6 fruit fly cellular contexts compared by ENCODE assay signal in the genomic region with DNA sequence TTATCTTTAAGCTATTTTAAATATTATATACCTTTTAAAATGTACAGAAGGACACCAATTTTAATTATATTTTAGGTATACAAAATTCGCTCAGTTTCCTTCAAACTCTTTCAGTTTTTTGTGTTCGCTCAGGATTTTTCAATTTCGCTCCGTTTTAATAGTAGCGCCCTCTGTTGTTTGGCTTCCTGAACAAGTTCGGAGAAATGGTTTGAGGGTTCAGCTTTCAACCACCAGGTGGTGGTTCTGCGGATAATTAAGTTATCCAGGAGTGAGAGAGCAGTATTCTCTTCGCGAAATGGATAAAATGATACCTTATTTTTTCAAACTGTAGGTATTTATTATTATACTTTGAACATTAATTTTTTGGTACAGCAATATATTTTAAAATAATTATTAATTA.
TF ChIP-seq lines count a peak whose summit lies in the region.

No protein-coding gene starts in this region.

- peak; percentile 89 to 96 for TF ChIP-seq CTCF in S2 (optimal IDR thresholded peaks at IDR 0.05; lab: Kevin White, UChicago)
- peak; percentile 94 for TF ChIP-seq CTCF in whole organism, embryonic (GFP tag; optimal IDR thresholded peaks at IDR 0.05; lab: Kevin White, UChicago)

TF ChIP-seq in Kc167, 6 proteins besides CTCF, POLR2A, EP300 and RAD21:
- TF ChIP-seq h (optimal IDR thresholded peaks at IDR 0.05; lab: Kevin White, UChicago) = peak; percentile 94
- no peak for TF ChIP-seq insv (optimal IDR thresholded peaks at IDR 0.05; lab: Kevin White, UChicago)
TF ChIP-seq in Kc167: peak in this region for 1.

TF ChIP-seq in whole organism, embryonic, 481 proteins besides CTCF, POLR2A, EP300 and RAD21 (continues in another document):
- peak; percentile 70 for TF ChIP-seq CG9727 (GFP tag; optimal IDR thresholded peaks at IDR 0.05; lab: Kevin White, UChicago)
- TF ChIP-seq CG6654 (GFP tag; optimal IDR thresholded peaks at IDR 0.05; lab: Kevin White, UChicago) = peak; percentile 71
- TF ChIP-seq dan (GFP tag; IDR thresholded peaks at IDR 0.05; lab: Robert Waterston, UW) = no peak
- TF ChIP-seq CG6689 (GFP tag; IDR thresholded peaks at IDR 0.05; lab: Robert Waterston, UW) = peak; percentile 40; the same call in 1 of the 2 replicates
- no peak for TF ChIP-seq stc (GFP tag; IDR thresholded peaks at IDR 0.05; lab: Robert Waterston, UW)
- TF ChIP-seq Med (GFP tag; lab: Kevin White, UChicago) = no peak
- TF ChIP-seq CG7963 (GFP tag; IDR thresholded peaks at IDR 0.05; lab: Robert Waterston, UW; ENCODE audit: partially characterized antibody) = no peak
- TF ChIP-seq pnt (GFP tag; optimal IDR thresholded peaks at IDR 0.05; lab: Kevin White, UChicago) = peak; percentile 8
- no peak for TF ChIP-seq CG12659 (GFP tag; optimal IDR thresholded peaks at IDR 0.05; lab: Kevin White, UChicago)
- no peak for TF ChIP-seq CG11398 (GFP tag; optimal IDR thresholded peaks at IDR 0.05; lab: Kevin White, UChicago)
- TF ChIP-seq lmd (GFP tag; IDR thresholded peaks at IDR 0.05; lab: Robert Waterston, UW) = peak; percentile 15; the same call in 1 of the 2 replicates
- TF ChIP-seq CoRest (tag; optimal IDR thresholded peaks at IDR 0.05; lab: Kevin White, UChicago) = peak; percentile 65
- TF ChIP-seq chif (GFP tag; optimal IDR thresholded peaks at IDR 0.05; lab: Kevin White, UChicago) = peak in 1 of 2 experiments; percentile 75
- TF ChIP-seq CG13296 (GFP tag; optimal IDR thresholded peaks at IDR 0.05; lab: Kevin White, UChicago) = no peak
- TF ChIP-seq CG3838 (GFP tag; optimal IDR thresholded peaks at IDR 0.05; lab: Kevin White, UChicago) = no peak
- peak; percentile 81 for TF ChIP-seq CG15696 (tag; optimal IDR thresholded peaks at IDR 0.05; lab: Kevin White, UChicago)
- TF ChIP-seq ERR (GFP tag; optimal IDR thresholded peaks at IDR 0.05; lab: Kevin White, UChicago) = no peak
- no peak for TF ChIP-seq pita (GFP tag; optimal IDR thresholded peaks at IDR 0.05; lab: Kevin White, UChicago)
- peak; percentile 39 for TF ChIP-seq jing (GFP tag; optimal IDR thresholded peaks at IDR 0.05; lab: Kevin White, UChicago)
- peak; percentile 18; the same call in 1 of the 2 replicates for TF ChIP-seq H2.0 (GFP tag; IDR thresholded peaks at IDR 0.05; lab: Robert Waterston, UW)

TF ChIP-seq in whole organism, prepupa, 60 proteins besides CTCF, POLR2A, EP300 and RAD21 (continues in another document):
- TF ChIP-seq CG6163 (GFP tag; IDR thresholded peaks at IDR 0.05; lab: Robert Waterston, UW) = peak; percentile 65
- TF ChIP-seq Sox102F (GFP tag; optimal IDR thresholded peaks at IDR 0.05; lab: Kevin White, UChicago) = peak; percentile 37
- peak; percentile 14 to 53 for TF ChIP-seq ss (GFP tag; optimal IDR thresholded peaks at IDR 0.05; lab: Kevin White, UChicago)
- TF ChIP-seq CG6808 (GFP tag; optimal IDR thresholded peaks at IDR 0.05; lab: Kevin White, UChicago) = peak; percentile 38
- TF ChIP-seq Hr39 (GFP tag; optimal IDR thresholded peaks at IDR 0.05; lab: Kevin White, UChicago) = peak; percentile 37
- TF ChIP-seq Sox15 (GFP tag; optimal IDR thresholded peaks at IDR 0.05; lab: Kevin White, UChicago) = no peak
- TF ChIP-seq Hr38 (GFP tag; optimal IDR thresholded peaks at IDR 0.05; lab: Kevin White, UChicago) = no peak
- no peak for TF ChIP-seq Blimp-1 (GFP tag; optimal IDR thresholded peaks at IDR 0.05; lab: Kevin White, UChicago)
- TF ChIP-seq OdsH (GFP tag; optimal IDR thresholded peaks at IDR 0.05; lab: Kevin White, UChicago) = peak; percentile 75
- TF ChIP-seq Hr4 (GFP tag; optimal IDR thresholded peaks at IDR 0.05; lab: Kevin White, UChicago) = peak; percentile 60
- TF ChIP-seq CG8632 (GFP tag; optimal IDR thresholded peaks at IDR 0.05; lab: Kevin White, UChicago) = peak; percentile 13
- TF ChIP-seq esn (GFP tag; optimal IDR thresholded peaks at IDR 0.05; lab: Kevin White, UChicago) = no peak
- TF ChIP-seq fd85E (GFP tag; optimal IDR thresholded peaks at IDR 0.05; lab: Kevin White, UChicago) = peak; percentile 11
- TF ChIP-seq Eip93F (GFP tag; optimal IDR thresholded peaks at IDR 0.05; lab: Kevin White, UChicago) = no peak
- TF ChIP-seq Lpt (GFP tag; optimal IDR thresholded peaks at IDR 0.05; lab: Kevin White, UChicago) = peak; percentile 8
- TF ChIP-seq CG34406 (GFP tag; optimal IDR thresholded peaks at IDR 0.05; lab: Kevin White, UChicago) = peak; percentile 24
- peak; percentile 47 for TF ChIP-seq lz (GFP tag; optimal IDR thresholded peaks at IDR 0.05; lab: Kevin White, UChicago)
- TF ChIP-seq acj6 (GFP tag; optimal IDR thresholded peaks at IDR 0.05; lab: Kevin White, UChicago) = peak; percentile 62
- peak; percentile 32 for TF ChIP-seq spab (GFP tag; optimal IDR thresholded peaks at IDR 0.05; lab: Kevin White, UChicago)
- peak; percentile 50 for TF ChIP-seq svp (GFP tag; lab: Kevin White, UChicago)
- TF ChIP-seq Ets21C (GFP tag; optimal IDR thresholded peaks at IDR 0.05; lab: Kevin White, UChicago) = no peak
- TF ChIP-seq CG3032 (tag; optimal IDR thresholded peaks at IDR 0.05; lab: Kevin White, UChicago) = no peak

TF ChIP-seq in whole organism, pupa, 21 proteins besides CTCF, POLR2A, EP300 and RAD21:
- TF ChIP-seq CG8301 (tag; optimal IDR thresholded peaks at IDR 0.05; lab: Kevin White, UChicago) (peak; percentile 55), CG13204 (GFP tag; optimal IDR thresholded peaks at IDR 0.05; lab: Kevin White, UChicago) (peak; percentile 11), Pif1B (GFP tag; optimal IDR thresholded peaks at IDR 0.05; lab: Kevin White, UChicago) (peak; percentile 45), CG10348 (GFP tag; IDR thresholded peaks at IDR 0.05; lab: Robert Waterston, UW) (no peak), D1 (tag; optimal IDR thresholded peaks at IDR 0.05; lab: Kevin White, UChicago) (peak; percentile 4), CG14655 (GFP tag; optimal IDR thresholded peaks at IDR 0.05; lab: Kevin White, UChicago) (peak; percentile 76), CG17806 (tag; optimal IDR thresholded peaks at IDR 0.05; lab: Kevin White, UChicago) (no peak), CG34367 (tag; optimal IDR thresholded peaks at IDR 0.05; lab: Kevin White, UChicago) (peak; percentile 53), Snoo (tag; optimal IDR thresholded peaks at IDR 0.05; lab: Kevin White, UChicago) (no peak), CG8159 (tag; optimal IDR thresholded peaks at IDR 0.05; lab: Kevin White, UChicago) (peak; percentile 41), CG15710 (tag; optimal IDR thresholded peaks at IDR 0.05; lab: Kevin White, UChicago) (peak; percentile 19), Pif1A (GFP tag; optimal IDR thresholded peaks at IDR 0.05; lab: Kevin White, UChicago) (peak; percentile 64), CG9948 (tag; optimal IDR thresholded peaks at IDR 0.05; lab: Kevin White, UChicago) (no peak), EcR (GFP tag; optimal IDR thresholded peaks at IDR 0.05; lab: Kevin White, UChicago) (no peak), rn (GFP tag; IDR thresholded peaks at IDR 0.05; lab: Robert Waterston, UW) (no peak), CG12605 (GFP tag; IDR thresholded peaks at IDR 0.05; lab: Robert Waterston, UW) (0 out of 2 replicates have a peak, but pooled peaks have one; percentile 9)

TF ChIP-seq in whole organism, wandering third instar larva, 38 proteins besides CTCF, POLR2A, EP300 and RAD21:
- TF ChIP-seq CrebA (GFP tag; optimal IDR thresholded peaks at IDR 0.05; lab: Kevin White, UChicago; ENCODE audit: borderline replicate concordance) = no peak
- no peak for TF ChIP-seq Abd-B (GFP tag; optimal IDR thresholded peaks at IDR 0.05; lab: Kevin White, UChicago)
- no peak for TF ChIP-seq pan (optimal IDR thresholded peaks at IDR 0.05; lab: Kevin White, UChicago)
- peak; percentile 7 for TF ChIP-seq fru (GFP tag; optimal IDR thresholded peaks at IDR 0.05; lab: Kevin White, UChicago)
- TF ChIP-seq OdsH (GFP tag; optimal IDR thresholded peaks at IDR 0.05; lab: Kevin White, UChicago) = no peak
- TF ChIP-seq foxo (GFP tag; optimal IDR thresholded peaks at IDR 0.05; lab: Kevin White, UChicago) = peak in 1 of 2 experiments; percentile 11
- TF ChIP-seq tai (GFP tag; optimal IDR thresholded peaks at IDR 0.05; lab: Kevin White, UChicago) = no peak
- TF ChIP-seq HLH106 (tag; optimal IDR thresholded peaks at IDR 0.05; lab: Kevin White, UChicago) = peak; percentile 10
- no peak for TF ChIP-seq woc (GFP tag; optimal IDR thresholded peaks at IDR 0.05; lab: Kevin White, UChicago)
- TF ChIP-seq CG9705 (GFP tag; optimal IDR thresholded peaks at IDR 0.05; lab: Kevin White, UChicago) = no peak
- no peak for TF ChIP-seq Mio (GFP tag; optimal IDR thresholded peaks at IDR 0.05; lab: Kevin White, UChicago)
- peak; percentile 7 for TF ChIP-seq sv (GFP tag; optimal IDR thresholded peaks at IDR 0.05; lab: Kevin White, UChicago)
- peak; percentile 37 for TF ChIP-seq rgr (GFP tag; optimal IDR thresholded peaks at IDR 0.05; lab: Kevin White, UChicago)
- TF ChIP-seq br (GFP tag; optimal IDR thresholded peaks at IDR 0.05; lab: Kevin White, UChicago) = peak; percentile 2
- TF ChIP-seq Sp1 (GFP tag; optimal IDR thresholded peaks at IDR 0.05; lab: Kevin White, UChicago) = peak; percentile 17
- peak; percentile 15 for TF ChIP-seq h (GFP tag; optimal IDR thresholded peaks at IDR 0.05; lab: Kevin White, UChicago)
